Fruit fly (Drosophila melanogaster) whole organism, wandering third instar larva: ENCODE results near the gene prd1.

ENCODE experiments used
- Myc ChIP-seq: fragments of >200 bp; optimal IDR thresholded peaks from 2 replicates; lab custom pipeline; 2017
- N ChIP-seq: fragments of >200 bp; optimal IDR thresholded peaks from 2 replicates; lab custom pipeline; 2018; ENCODE audit warnings: missing biosample characterization, missing external identifiers, missing genetic modification characterization
- OdsH ChIP-seq: fragments of 200-800 bp; sonication (Bioruptor generic); optimal IDR thresholded peaks from 2 replicates; lab custom pipeline; 2016; ENCODE audit warnings: missing biosample characterization, mild to moderate bottlenecking, missing genetic modification characterization
- brk ChIP-seq: fragments of 200-800 bp; sonication (Bioruptor generic); optimal IDR thresholded peaks from 2 replicates; lab custom pipeline; 2016; ENCODE audit warnings: missing biosample characterization, mild to moderate bottlenecking, missing genetic modification characterization
- dmrt93B ChIP-seq: fragments of 200-800 bp; sonication (Bioruptor generic); optimal IDR thresholded peaks from 2 replicates; lab custom pipeline; 2018; ENCODE audit warnings: missing biosample characterization, mild to moderate bottlenecking, missing genetic modification characterization
- fru ChIP-seq: fragments of 200-800 bp; sonication (Bioruptor generic); optimal IDR thresholded peaks from 3 replicates; lab custom pipeline; 2016; ENCODE audit warnings: missing biosample characterization, mild to moderate bottlenecking, missing genetic modification characterization
- lola ChIP-seq: fragments of >200 bp; optimal IDR thresholded peaks from 2 replicates; lab custom pipeline; 2017; ENCODE audit warnings: missing biosample characterization, missing genetic modification characterization
- pan ChIP-seq: fragments of >200 bp; optimal IDR thresholded peaks from 2 replicates; lab custom pipeline; 2017
- psq ChIP-seq: fragments of 200-800 bp; sonication (Bioruptor generic); optimal IDR thresholded peaks from 3 replicates; lab custom pipeline; 2017; ENCODE audit warnings: missing biosample characterization, mild to moderate bottlenecking, missing genetic modification characterization, moderate library complexity
- rgr ChIP-seq: fragments of 200-800 bp; sonication (Bioruptor generic); optimal IDR thresholded peaks from 3 replicates; lab custom pipeline; 2016; ENCODE audit warnings: missing biosample characterization, mild to moderate bottlenecking, missing genetic modification characterization

DNA sequence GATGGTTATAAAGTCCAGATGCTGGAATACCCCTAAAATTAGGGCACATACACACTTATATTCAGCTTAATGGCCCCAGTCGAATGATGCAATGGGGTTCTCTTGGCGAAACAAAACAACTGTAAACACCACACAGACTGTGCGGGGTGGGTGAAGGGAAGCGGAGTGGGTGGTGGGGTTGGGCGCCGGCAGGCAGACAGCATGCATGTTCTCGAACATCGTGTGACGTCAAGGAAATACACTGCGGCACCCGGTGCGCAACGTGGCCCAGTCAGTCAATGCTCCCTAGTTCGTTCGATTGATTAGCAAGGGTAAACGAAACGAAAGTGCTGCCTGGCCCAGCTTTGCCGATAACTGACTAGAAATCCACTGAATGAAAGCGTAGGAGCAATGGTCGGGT is 24.3 kb downstream of the prd1 start:
- TF ChIP-seq lola (GFP tag; lab: Kevin White, UChicago) (no peak), pan (lab: Kevin White, UChicago) (no peak), OdsH (no peak), rgr (GFP tag; lab: Kevin White, UChicago) (no peak), fru (GFP tag; lab: Kevin White, UChicago) (no peak), brk (GFP tag; lab: Kevin White, UChicago) (no peak), dmrt93B (GFP tag; lab: Kevin White, UChicago) (no peak), Myc (lab: Kevin White, UChicago) (no peak), N (no peak), psq (no peak)
